Fruit fly (Drosophila melanogaster) whole organism: ENCODE measurements around the gene SWIP.

Source experiments
- CG8478 ChIP-seq: fragments of >200 bp; optimal IDR thresholded peaks from 2 replicates; lab custom pipeline; 2018; ENCODE audit warnings: inconsistent platforms
- pan ChIP-seq: fragments of >200 bp; optimal IDR thresholded peaks from 2 replicates; lab custom pipeline; 2017
- psq ChIP-seq: fragments of >200 bp; optimal IDR thresholded peaks from 2 replicates; lab custom pipeline; 2017
- usp ChIP-seq: fragments of >200 bp; optimal IDR thresholded peaks from 2 replicates; lab custom pipeline; 2017; ENCODE audit warnings: missing biosample characterization, missing genetic modification characterization, mixed read lengths

- TF ChIP-seq psq (lab: Kevin White, UChicago) (no peak), usp (no peak), pan (no peak), CG8478 (no peak)
These were observed 18.2 kb downstream of the SWIP start for dm6 chrX:16331562-16332233.
